Worm (Caenorhabditis elegans): ENCODE measurements around the gene mbr-1.

DNA sequence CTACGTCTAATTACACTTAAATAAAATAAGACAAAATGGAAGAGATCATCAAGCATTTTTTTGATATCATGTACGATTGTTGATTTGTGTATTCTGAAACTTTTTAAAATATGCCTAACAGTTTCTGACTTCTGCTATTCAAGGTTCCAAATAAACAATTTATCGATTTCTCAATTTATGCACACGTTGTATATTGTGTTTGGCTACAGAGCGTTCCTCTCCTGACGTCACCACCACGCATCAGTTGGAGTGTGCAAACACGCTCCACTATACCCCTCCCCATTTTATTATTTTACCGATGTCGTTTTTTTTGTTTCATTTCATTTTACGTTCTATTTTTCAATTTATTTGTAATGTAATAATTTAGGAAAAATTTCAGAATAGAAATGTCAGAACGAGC lies 26.9 kb downstream of the mbr-1 start, which contains the start of gene plpp-1.3:
- TF ChIP-seq snpc-4 (GFP tag; optimal IDR thresholded peaks at IDR 0.05), result no peak
- TF ChIP-seq snpc-4 (tag; optimal IDR thresholded peaks at IDR 0.05), result no peak
- no peak for TF ChIP-seq aptf-3 (GFP tag; IDR thresholded peaks at IDR 0.05)
